Worm (Caenorhabditis elegans) whole organism, mixed stage, embryonic: ENCODE results near the gene C16A11.4.

ENCODE experiments used
- ces-1 ChIP-seq: fragments of 150-350 bp; optimal IDR thresholded peaks from 2 replicates; lab custom pipeline; 2014; ENCODE audit warnings: missing biosample characterization, missing genetic modification reagents, missing genetic modification characterization
- lin-13 ChIP-seq: fragments of 150-350 bp; optimal IDR thresholded peaks from 2 replicates; lab custom pipeline; 2014; ENCODE audit warnings: missing biosample characterization, missing genetic modification characterization
- mls-2 ChIP-seq: sonication (generic microtip); optimal IDR thresholded peaks from 2 replicates; lab custom pipeline; 2016; ENCODE audit warnings: mild to moderate bottlenecking, missing genetic modification characterization, moderate library complexity, missing compliant biosample characterization
- nhr-237 ChIP-seq: fragments of 150-350 bp; optimal IDR thresholded peaks from 2 replicates; lab custom pipeline; 2014; ENCODE audit warnings: missing biosample characterization, missing genetic modification characterization
- snpc-4 ChIP-seq: fragments of 150-350 bp; optimal IDR thresholded peaks from 2 replicates; lab custom pipeline; 2014; ENCODE audit warnings: missing biosample characterization, missing genetic modification characterization

- TF ChIP-seq ces-1 (GFP tag; lab: Kevin White, UChicago) (no peak), nhr-237 (tag; lab: Kevin White, UChicago) (no peak), snpc-4 (tag; lab: Kevin White, UChicago) (no peak), mls-2 (tag; lab: Kevin White, UChicago) (no peak), lin-13 (tag; lab: Kevin White, UChicago) (no peak)
Measured at ce11 chrII:4244959-4245358, 18.1 kb downstream of the C16A11.4 start.
